Fruit fly (Drosophila melanogaster): Measurements from ENCODE around the gene Bx42.

The Bx42 gene

DNA sequence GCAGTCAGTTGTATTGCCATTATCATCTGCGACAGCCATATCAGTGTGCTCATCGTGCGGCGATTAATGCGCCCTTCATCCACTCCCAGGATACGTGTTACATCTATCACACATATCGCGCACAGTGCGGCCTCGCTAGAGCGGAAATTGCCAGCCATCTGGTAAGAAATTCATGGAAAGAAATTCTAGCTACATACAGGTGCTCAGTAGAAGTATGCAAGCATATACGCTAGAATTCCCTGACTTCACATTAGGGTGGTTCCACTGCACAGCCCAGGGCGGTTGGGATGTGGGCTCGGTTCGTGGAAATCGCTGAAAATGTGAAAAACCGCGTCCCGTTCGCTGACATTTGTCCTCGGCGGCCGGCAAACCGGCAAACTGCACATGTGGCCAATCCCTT is 34.8 kb upstream of the Bx42 start (continued):
- no peak for TF ChIP-seq usp (GFP tag; optimal IDR thresholded peaks at IDR 0.05)
- no peak for TF ChIP-seq Myc (optimal IDR thresholded peaks at IDR 0.05)
- TF ChIP-seq Dif (GFP tag; optimal IDR thresholded peaks at IDR 0.05; ENCODE audit: partially characterized antibody), result no peak
- no peak for TF ChIP-seq Rel (GFP tag; optimal IDR thresholded peaks at IDR 0.05)
- TF ChIP-seq Rel (tag; optimal IDR thresholded peaks at IDR 0.05), result peak; percentile 3
- no peak for TF ChIP-seq Mio (GFP tag; optimal IDR thresholded peaks at IDR 0.05)

DNA sequence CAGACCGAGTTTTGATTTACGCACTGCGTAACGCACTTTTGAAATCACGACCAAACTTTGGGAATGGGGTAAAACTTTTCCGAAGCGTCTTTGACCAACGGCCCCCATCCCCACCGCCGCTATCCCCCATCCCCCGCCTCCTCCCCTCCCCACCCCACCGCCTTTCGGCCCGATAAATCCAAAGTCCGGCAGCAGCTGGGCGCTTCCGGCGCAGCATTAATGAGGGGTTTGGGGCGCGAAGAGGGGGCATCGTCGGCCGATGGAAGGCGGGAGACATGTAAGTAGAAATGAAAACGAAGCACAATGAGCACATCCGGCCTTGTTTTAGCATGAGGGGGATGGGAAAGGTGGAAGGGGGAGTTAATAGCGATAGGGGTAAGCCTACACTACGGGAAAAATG is 32.7 kb upstream of the Bx42 start:
- TF ChIP-seq CrebA (GFP tag; optimal IDR thresholded peaks at IDR 0.05; ENCODE audit: borderline replicate concordance), result no peak
- no peak for TF ChIP-seq Mio (GFP tag; optimal IDR thresholded peaks at IDR 0.05)
- TF ChIP-seq lola (GFP tag; optimal IDR thresholded peaks at IDR 0.05), result no peak
- TF ChIP-seq Hr83 (GFP tag; optimal IDR thresholded peaks at IDR 0.05; ENCODE audit: poor library complexity, severe bottlenecking), result no peak
- no peak for TF ChIP-seq Rel (GFP tag; optimal IDR thresholded peaks at IDR 0.05)
- TF ChIP-seq Rel (tag; optimal IDR thresholded peaks at IDR 0.05), result no peak
- no peak for TF ChIP-seq Vsx2 (GFP tag; optimal IDR thresholded peaks at IDR 0.05; ENCODE audit: partially characterized antibody)
- TF ChIP-seq Hr78 (GFP tag; optimal IDR thresholded peaks at IDR 0.05), result no peak
- TF ChIP-seq HLH106 (tag; optimal IDR thresholded peaks at IDR 0.05), result no peak
- TF ChIP-seq Sp1 (GFP tag; optimal IDR thresholded peaks at IDR 0.05), result no peak
- TF ChIP-seq Jra (GFP tag; optimal IDR thresholded peaks at IDR 0.05), result no peak
- no peak for TF ChIP-seq sage (GFP tag; optimal IDR thresholded peaks at IDR 0.05)
- no peak for TF ChIP-seq Dfd (GFP tag; optimal IDR thresholded peaks at IDR 0.05)
- no peak for TF ChIP-seq N (GFP tag; optimal IDR thresholded peaks at IDR 0.05)
- no peak for TF ChIP-seq rgr (GFP tag; optimal IDR thresholded peaks at IDR 0.05)
- no peak for TF ChIP-seq Dif (GFP tag; optimal IDR thresholded peaks at IDR 0.05; ENCODE audit: partially characterized antibody)

dm6 chrX:9136776-9137550 is 30.6 kb upstream of the Bx42 start:
- TF ChIP-seq sv (GFP tag; optimal IDR thresholded peaks at IDR 0.05) (no peak), Hr83 (GFP tag; optimal IDR thresholded peaks at IDR 0.05; ENCODE audit: poor library complexity, severe bottlenecking) (no peak), pan (optimal IDR thresholded peaks at IDR 0.05) (no peak), Vsx2 (GFP tag; optimal IDR thresholded peaks at IDR 0.05; ENCODE audit: partially characterized antibody) (no peak), dmrt93B (GFP tag; optimal IDR thresholded peaks at IDR 0.05) (no peak), N (GFP tag; optimal IDR thresholded peaks at IDR 0.05) (no peak), psq (GFP tag; optimal IDR thresholded peaks at IDR 0.05) (no peak)

dm6 chrX:9134922-9135453 is 28.6 kb upstream of the Bx42 start, which contains the start of gene fend:
TSS of gene fend (minus strand) at chrX:9135099.
- peak; percentile 28 for TF ChIP-seq psq (GFP tag; optimal IDR thresholded peaks at IDR 0.05)
- TF ChIP-seq Dif (GFP tag; optimal IDR thresholded peaks at IDR 0.05; ENCODE audit: partially characterized antibody), result no peak
- TF ChIP-seq woc (GFP tag; optimal IDR thresholded peaks at IDR 0.05), result peak; percentile 76
- peak; percentile 17 for TF ChIP-seq brk (GFP tag; optimal IDR thresholded peaks at IDR 0.05)
- peak; percentile 32 for TF ChIP-seq CG9705 (GFP tag; optimal IDR thresholded peaks at IDR 0.05)
- TF ChIP-seq fru (GFP tag; optimal IDR thresholded peaks at IDR 0.05), result peak; percentile 22
- peak; percentile 27 for TF ChIP-seq h (GFP tag; optimal IDR thresholded peaks at IDR 0.05)
- peak; percentile 41 for TF ChIP-seq Sp1 (GFP tag; optimal IDR thresholded peaks at IDR 0.05)
- peak in 1 of 2 experiments; percentile 15 for TF ChIP-seq foxo (GFP tag; optimal IDR thresholded peaks at IDR 0.05)
- peak; percentile 26 for TF ChIP-seq rgr (GFP tag; optimal IDR thresholded peaks at IDR 0.05)
- TF ChIP-seq Jra (GFP tag; optimal IDR thresholded peaks at IDR 0.05), result no peak
- no peak for TF ChIP-seq usp (GFP tag; optimal IDR thresholded peaks at IDR 0.05)
- no peak for TF ChIP-seq lola (GFP tag; optimal IDR thresholded peaks at IDR 0.05)
- peak; percentile 18 for TF ChIP-seq HLH106 (tag; optimal IDR thresholded peaks at IDR 0.05)
- TF ChIP-seq Myc (optimal IDR thresholded peaks at IDR 0.05), result peak; percentile 92

- TF ChIP-seq Dfd (GFP tag; optimal IDR thresholded peaks at IDR 0.05) (peak; percentile 22), OdsH (GFP tag; optimal IDR thresholded peaks at IDR 0.05) (no peak)
These were observed 27.9 kb upstream of the Bx42 start for dm6 chrX:9134241-9134849.

Data from whole organism, wandering third instar larva.